Worm (Caenorhabditis elegans): ENCODE measurements around the gene ZC13.2.

Gene ZC13.2

DNA sequence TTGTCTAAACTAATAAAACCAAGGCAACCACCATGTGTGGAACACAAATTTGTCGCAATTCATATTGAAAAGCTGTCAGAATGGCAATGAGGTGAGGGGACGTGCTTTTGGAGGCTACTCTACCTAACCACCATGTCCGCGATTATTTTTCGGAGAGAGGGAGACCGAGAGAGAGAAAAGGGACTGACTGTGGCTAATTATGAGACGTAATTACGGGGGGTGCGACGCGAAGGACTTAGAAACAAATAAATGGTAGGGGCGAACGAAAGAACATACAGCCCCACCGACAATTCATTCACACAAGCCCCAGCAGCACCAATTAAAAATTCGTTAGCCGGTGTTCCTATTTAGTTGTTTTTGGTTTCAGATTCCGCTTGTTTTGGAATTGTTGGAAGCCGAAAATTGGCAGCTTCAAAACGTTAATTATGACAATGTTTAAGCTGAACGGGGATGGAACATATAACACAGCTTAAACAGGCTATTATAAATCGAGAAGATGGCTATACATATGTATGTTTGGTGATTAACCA is 27.7 kb upstream of the ZC13.2 start:
- TF ChIP-seq ceh-39 (tag; optimal IDR thresholded peaks at IDR 0.05) (no peak), nhr-12 (tag; optimal IDR thresholded peaks at IDR 0.05) (no peak), pha-4 (tag; optimal IDR thresholded peaks at IDR 0.05) (no peak), M03D4.4 (tag; optimal IDR thresholded peaks at IDR 0.05) (no peak), snpc-4 (tag; optimal IDR thresholded peaks at IDR 0.05) (no peak), nhr-2 (tag; optimal IDR thresholded peaks at IDR 0.05) (no peak), hlh-1 (tag; optimal IDR thresholded peaks at IDR 0.05) (no peak), elt-3 (tag; optimal IDR thresholded peaks at IDR 0.05) (no peak), nhr-28 (tag; optimal IDR thresholded peaks at IDR 0.05) (no peak), lin-13 (tag; optimal IDR thresholded peaks at IDR 0.05) (no peak), nhr-76 (tag; optimal IDR thresholded peaks at IDR 0.05) (no peak), lsy-2 (tag; optimal IDR thresholded peaks at IDR 0.05) (no peak), ztf-11 (tag; optimal IDR thresholded peaks at IDR 0.05) (peak; percentile 46), mep-1 (tag; optimal IDR thresholded peaks at IDR 0.05) (no peak), unc-120 (tag; optimal IDR thresholded peaks at IDR 0.05; ENCODE audit: poor library complexity, severe bottlenecking) (no peak), ces-1 (GFP tag; optimal IDR thresholded peaks at IDR 0.05) (no peak), sem-2 (GFP tag; optimal IDR thresholded peaks at IDR 0.05) (no peak), unc-39 (tag; optimal IDR thresholded peaks at IDR 0.05) (no peak), ceh-83 (GFP tag; optimal IDR thresholded peaks at IDR 0.05) (no peak), zip-8 (tag; optimal IDR thresholded peaks at IDR 0.05) (no peak), tbx-8 (GFP tag; optimal IDR thresholded peaks at IDR 0.05) (no peak), bed-3 (GFP tag; optimal IDR thresholded peaks at IDR 0.05) (no peak), unc-62 (GFP tag; optimal IDR thresholded peaks at IDR 0.05) (no peak), lin-32 (GFP tag; optimal IDR thresholded peaks at IDR 0.05) (no peak), cnd-1 (tag; optimal IDR thresholded peaks at IDR 0.05) (peak; percentile 36), blmp-1 (tag; optimal IDR thresholded peaks at IDR 0.05) (no peak), elt-1 (tag; optimal IDR thresholded peaks at IDR 0.05; ENCODE audit: borderline replicate concordance, insufficient read depth) (no peak), mab-5 (tag; optimal IDR thresholded peaks at IDR 0.05) (no peak), flh-1 (GFP tag; optimal IDR thresholded peaks at IDR 0.05) (no peak), drap-1 (GFP tag; optimal IDR thresholded peaks at IDR 0.05) (no peak), ham-2 (GFP tag; optimal IDR thresholded peaks at IDR 0.05) (peak; percentile 75), ceh-43 (GFP tag; optimal IDR thresholded peaks at IDR 0.05) (peak; percentile 92), mls-2 (tag; optimal IDR thresholded peaks at IDR 0.05) (peak; percentile 87), nhr-237 (tag; optimal IDR thresholded peaks at IDR 0.05) (no peak), sptf-1 (tag; optimal IDR thresholded peaks at IDR 0.05) (peak; percentile 86)

DNA sequence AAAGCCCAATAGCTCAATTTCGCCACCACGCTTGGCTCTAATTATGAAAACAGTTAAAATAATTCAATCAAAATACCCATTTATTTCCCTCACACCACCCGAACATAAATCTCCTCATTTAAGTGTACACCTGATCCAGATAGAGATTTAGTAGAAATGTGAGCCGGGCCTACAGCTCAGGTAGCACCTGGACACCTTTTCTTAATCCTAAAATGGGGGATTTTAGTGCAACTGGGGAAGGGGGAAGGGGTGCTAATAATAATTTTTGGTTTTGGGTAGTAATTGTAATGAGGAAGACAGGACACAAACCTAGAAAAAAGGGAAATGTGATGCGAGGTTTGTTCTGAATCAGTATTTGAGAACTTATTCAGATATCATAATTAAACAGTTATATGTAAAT is 26.9 kb upstream of the ZC13.2 start:
- TF ChIP-seq mab-5 (tag; optimal IDR thresholded peaks at IDR 0.05), result no peak
- TF ChIP-seq hlh-1 (tag; optimal IDR thresholded peaks at IDR 0.05), result no peak
- TF ChIP-seq elt-3 (tag; optimal IDR thresholded peaks at IDR 0.05), result no peak
- TF ChIP-seq flh-1 (GFP tag; optimal IDR thresholded peaks at IDR 0.05), result no peak
- TF ChIP-seq ceh-39 (tag; optimal IDR thresholded peaks at IDR 0.05), result no peak
- TF ChIP-seq lin-13 (tag; optimal IDR thresholded peaks at IDR 0.05), result no peak
- no peak for TF ChIP-seq lin-32 (GFP tag; optimal IDR thresholded peaks at IDR 0.05)
- TF ChIP-seq nhr-12 (tag; optimal IDR thresholded peaks at IDR 0.05), result no peak
- no peak for TF ChIP-seq tbx-8 (GFP tag; optimal IDR thresholded peaks at IDR 0.05)
- no peak for TF ChIP-seq bed-3 (GFP tag; optimal IDR thresholded peaks at IDR 0.05)
- no peak for TF ChIP-seq ztf-11 (tag; optimal IDR thresholded peaks at IDR 0.05)
- TF ChIP-seq nhr-28 (tag; optimal IDR thresholded peaks at IDR 0.05), result no peak
- no peak for TF ChIP-seq sem-2 (GFP tag; optimal IDR thresholded peaks at IDR 0.05)
- TF ChIP-seq unc-62 (GFP tag; optimal IDR thresholded peaks at IDR 0.05), result no peak
- TF ChIP-seq ceh-83 (GFP tag; optimal IDR thresholded peaks at IDR 0.05), result no peak

DNA sequence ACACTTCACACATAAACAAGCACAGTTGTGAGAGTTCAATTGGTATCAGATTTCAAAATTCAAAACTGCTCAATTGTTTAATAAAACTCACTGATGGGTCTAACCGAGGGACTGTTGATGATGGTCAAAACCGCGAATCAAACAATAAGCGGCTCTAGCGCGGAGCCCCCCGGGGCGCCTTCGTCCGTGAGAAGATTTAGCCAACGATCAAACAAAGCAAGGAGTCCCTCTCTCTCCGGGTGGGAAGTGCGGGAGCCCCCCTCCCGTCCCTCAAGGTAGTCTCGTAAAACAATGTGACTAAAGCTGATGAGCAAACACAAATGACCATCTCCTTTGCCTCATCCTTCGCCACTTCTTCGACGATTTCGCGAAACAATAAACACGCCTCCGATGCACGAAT is 22.8 kb upstream of the ZC13.2 start:
- TF ChIP-seq zip-8 (tag; optimal IDR thresholded peaks at IDR 0.05), result no peak
- TF ChIP-seq ham-2 (GFP tag; optimal IDR thresholded peaks at IDR 0.05), result no peak
- TF ChIP-seq ztf-11 (tag; optimal IDR thresholded peaks at IDR 0.05), result no peak
- peak; percentile 27 for TF ChIP-seq pha-4 (tag; optimal IDR thresholded peaks at IDR 0.05)

DNA sequence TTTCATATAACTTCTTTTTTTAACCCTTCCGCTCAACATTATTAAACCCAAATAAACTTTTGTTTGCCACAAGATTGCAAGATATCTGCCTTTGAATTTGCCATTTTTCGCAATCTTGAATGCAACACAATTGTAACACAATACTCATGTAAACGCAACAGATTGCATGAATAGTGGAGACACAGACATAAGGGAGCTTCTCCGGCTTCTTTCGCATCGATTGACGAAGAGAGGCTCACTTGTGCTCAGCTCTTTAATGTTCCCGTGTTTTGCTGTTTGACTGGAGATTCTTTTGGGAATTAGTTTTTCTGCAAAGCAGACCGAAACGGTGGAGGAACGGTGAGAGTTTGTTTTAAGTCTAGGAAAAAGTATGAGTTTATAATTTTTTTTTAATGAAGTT is 21.1 kb upstream of the ZC13.2 start, which contains the start of gene F56F10.2:
Gene F56F10.2, plus strand, starts transcription at position 215 of the 400 bp plus-strand sequence.
- TF ChIP-seq ces-1 (GFP tag; optimal IDR thresholded peaks at IDR 0.05) (peak; percentile 90), sptf-1 (tag; optimal IDR thresholded peaks at IDR 0.05) (no peak), sem-2 (GFP tag; optimal IDR thresholded peaks at IDR 0.05) (no peak), ztf-11 (tag; optimal IDR thresholded peaks at IDR 0.05) (no peak)
